Worm (Caenorhabditis elegans) whole organism, L4 larva: ENCODE data around the gene fust-1.

Experiments used
- T20F7.1 ChIP-seq: fragments of 200-800 bp; sonication (Bioruptor generic); optimal IDR thresholded peaks from 2 replicates; lab custom pipeline; 2018; ENCODE audit warnings: mild to moderate bottlenecking, missing genetic modification characterization, missing compliant biosample characterization
- ces-1 ChIP-seq: fragments of 150-350 bp; sonication (generic microtip); optimal IDR thresholded peaks from 4 replicates; lab custom pipeline; 2014; ENCODE audit warnings: missing biosample characterization, missing genetic modification reagents, missing genetic modification characterization
- dpl-1 ChIP-seq: fragments of 150-350 bp; optimal IDR thresholded peaks from 2 replicates; lab custom pipeline; 2014; ENCODE audit warnings: missing biosample characterization, missing genetic modification reagents, missing genetic modification characterization
- fkh-10 ChIP-seq: fragments of 150-350 bp; optimal IDR thresholded peaks from 2 replicates; lab custom pipeline; 2014; ENCODE audit warnings: missing biosample characterization, missing genetic modification reagents, missing genetic modification characterization
- hlh-30 ChIP-seq: sonication (generic microtip); optimal IDR thresholded peaks from 2 replicates; lab custom pipeline; 2017; ENCODE audit warnings: antibody characterized with exemption, mild to moderate bottlenecking, missing genetic modification characterization, missing compliant biosample characterization; ENCODE audit not compliant: insufficient read depth
- nhr-10 ChIP-seq: fragments of 150-350 bp; optimal IDR thresholded peaks from 2 replicates; lab custom pipeline; 2014; ENCODE audit warnings: missing biosample characterization, missing genetic modification characterization
- pqm-1 ChIP-seq: sonication (generic microtip); optimal IDR thresholded peaks from 2 replicates; lab custom pipeline; 2017; ENCODE audit warnings: missing biosample characterization, missing genetic modification characterization
- unc-39 ChIP-seq: sonication (generic microtip); optimal IDR thresholded peaks from 2 replicates; lab custom pipeline; 2017; ENCODE audit warnings: missing biosample characterization, missing genetic modification characterization
- ztf-7 ChIP-seq: fragments of 150-350 bp; optimal IDR thresholded peaks from 2 replicates; lab custom pipeline; 2014; ENCODE audit warnings: missing biosample characterization, missing genetic modification characterization

DNA sequence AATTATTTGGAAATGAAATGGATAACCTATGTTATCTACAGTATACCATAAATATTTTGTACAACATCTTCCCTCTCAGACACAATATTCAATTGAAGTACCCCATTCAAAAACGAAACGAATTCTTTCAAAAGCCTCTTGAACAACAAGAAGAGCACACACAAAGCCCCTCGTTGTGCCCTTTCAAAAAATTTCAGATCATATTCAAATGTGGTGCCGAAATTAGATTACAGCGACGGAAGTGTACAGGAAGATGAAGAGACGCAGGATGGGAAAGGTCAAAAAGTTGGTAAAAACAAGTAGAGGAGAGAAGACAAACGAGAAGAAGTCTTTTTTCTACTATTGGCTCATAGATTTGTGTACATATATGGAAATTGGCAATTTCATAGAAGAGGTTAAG lies 23.7 kb downstream of the fust-1 start:
- TF ChIP-seq ces-1 (GFP tag; lab: Kevin White, UChicago): no peak
- no peak for TF ChIP-seq ztf-7 (tag; lab: Kevin White, UChicago)
- TF ChIP-seq T20F7.1 (GFP tag; lab: Kevin White, UChicago): no peak
- TF ChIP-seq unc-39 (tag; lab: Kevin White, UChicago): no peak
- no peak for TF ChIP-seq hlh-30
- TF ChIP-seq pqm-1 (tag; lab: Kevin White, UChicago): no peak
- TF ChIP-seq nhr-10: no peak
- peak; percentile 74 for TF ChIP-seq fkh-10 (GFP tag; lab: Kevin White, UChicago)
- TF ChIP-seq dpl-1 (GFP tag; lab: Kevin White, UChicago): no peak
